Fruit fly (Drosophila melanogaster) whole organism, embryonic: Measurements from ENCODE around the gene Mdh1.

Source experiments
- CG33557 ChIP-seq: fragments of 200-800 bp; sonication (Bioruptor generic); optimal IDR thresholded peaks from 2 replicates; lab custom pipeline; 2019; ENCODE audit warnings: missing biosample characterization, mild to moderate bottlenecking, missing genetic modification characterization, moderate library complexity
- CG34422 ChIP-seq: fragments of 200-800 bp; sonication (Bioruptor generic); IDR thresholded peaks from 3 replicates; pipeline ENCODE4 v1.3.6; 2022; ENCODE audit warnings: missing biosample characterization, missing genetic modification characterization
- kay ChIP-seq: fragments of 200-800 bp; sonication (Bioruptor generic); optimal IDR thresholded peaks from 2 replicates; lab custom pipeline; 2016; ENCODE audit warnings: missing biosample characterization, missing genetic modification characterization

- TF ChIP-seq CG33557 (GFP tag; lab: Kevin White, UChicago) (no peak), kay (no peak), CG34422 (GFP tag; lab: Robert Waterston, UW) (no peak)
These were observed 41.2 kb upstream of the Mdh1 start, which contains the start of gene STUB1 for dm6 chr2L:10437317-10437716.
